Fruit fly (Drosophila melanogaster): ENCODE results near the gene CG10184.

CG10184 gene

dm6 chr3R:23598934-23599333 lies 6.4 kb downstream of the CG10184 start, which contains the start of gene CG10183:
TSS of gene CG10183 (minus strand) at chr3R:23599034.
- TF ChIP-seq CG3032 (tag; optimal IDR thresholded peaks at IDR 0.05) (no peak), Eip93F (GFP tag; optimal IDR thresholded peaks at IDR 0.05) (no peak), CG4318 (GFP tag; optimal IDR thresholded peaks at IDR 0.05) (no peak), CG11902 (GFP tag; optimal IDR thresholded peaks at IDR 0.05) (no peak), CG31627 (GFP tag; optimal IDR thresholded peaks at IDR 0.05) (no peak)

dm6 chr3R:23596173-23596572 lies 9.1 kb downstream of the CG10184 start, which contains the start of gene CG16723:
TSS of gene CG16723 (minus strand) at chr3R:23596273.
- TF ChIP-seq svp (GFP tag) = peak; percentile 22
- no peak for TF ChIP-seq CG3919 (GFP tag; optimal IDR thresholded peaks at IDR 0.05)

dm6 chr3R:23592669-23593068 lies 12.6 kb downstream of the CG10184 start, which contains the start of gene CG33337:
TSS of gene CG33337 (minus strand) at chr3R:23592769.
- TF ChIP-seq Eip93F (GFP tag; optimal IDR thresholded peaks at IDR 0.05) (no peak), Hr4 (GFP tag; optimal IDR thresholded peaks at IDR 0.05) (no peak), fd85E (GFP tag; optimal IDR thresholded peaks at IDR 0.05) (no peak), Hr39 (GFP tag; optimal IDR thresholded peaks at IDR 0.05) (no peak), achi (GFP tag; optimal IDR thresholded peaks at IDR 0.05) (no peak), eg (GFP tag; IDR thresholded peaks at IDR 0.05) (no peak), CG3032 (tag; optimal IDR thresholded peaks at IDR 0.05) (no peak), OdsH (GFP tag; optimal IDR thresholded peaks at IDR 0.05) (no peak)

dm6 chr3R:23589719-23590118 lies 15.6 kb downstream of the CG10184 start, which contains the start of gene CG10182:
TSS of gene CG10182 (minus strand) at chr3R:23589819.
- TF ChIP-seq Eip75B (GFP tag; optimal IDR thresholded peaks at IDR 0.05) = no peak
- TF ChIP-seq eg (GFP tag; IDR thresholded peaks at IDR 0.05) = no peak
- TF ChIP-seq Hr4 (GFP tag; optimal IDR thresholded peaks at IDR 0.05) = no peak
- no peak for TF ChIP-seq Sox14 (GFP tag; optimal IDR thresholded peaks at IDR 0.05)
- TF ChIP-seq achi (GFP tag; optimal IDR thresholded peaks at IDR 0.05) = no peak

- TF ChIP-seq ss (GFP tag; optimal IDR thresholded peaks at IDR 0.05) = no peak
- TF ChIP-seq Eip93F (GFP tag; optimal IDR thresholded peaks at IDR 0.05) = no peak
- TF ChIP-seq Ets96B (tag; optimal IDR thresholded peaks at IDR 0.05) = no peak
- TF ChIP-seq CG16779 (tag; optimal IDR thresholded peaks at IDR 0.05) = no peak
- TF ChIP-seq achi (GFP tag; optimal IDR thresholded peaks at IDR 0.05) = no peak
These were observed 28.7 kb downstream of the CG10184 start for dm6 chr3R:23576618-23577017.

dm6 chr3R:23569195-23569594 lies 36.1 kb downstream of the CG10184 start:
- TF ChIP-seq CG11902 (GFP tag; optimal IDR thresholded peaks at IDR 0.05) (no peak), dac (GFP tag; optimal IDR thresholded peaks at IDR 0.05) (no peak)

- no peak for TF ChIP-seq CG6276 (GFP tag; optimal IDR thresholded peaks at IDR 0.05)
- no peak for TF ChIP-seq Ets21C (GFP tag; optimal IDR thresholded peaks at IDR 0.05)
- TF ChIP-seq Hr4 (GFP tag; optimal IDR thresholded peaks at IDR 0.05) = no peak
- TF ChIP-seq Sox14 (GFP tag; optimal IDR thresholded peaks at IDR 0.05) = no peak
- TF ChIP-seq Blimp-1 (GFP tag; optimal IDR thresholded peaks at IDR 0.05) = no peak
- TF ChIP-seq fkh (GFP tag; optimal IDR thresholded peaks at IDR 0.05) = no peak
- no peak for TF ChIP-seq CG34406 (GFP tag; optimal IDR thresholded peaks at IDR 0.05)
- no peak for TF ChIP-seq OdsH (GFP tag; optimal IDR thresholded peaks at IDR 0.05)
- no peak for TF ChIP-seq CG10669 (GFP tag; optimal IDR thresholded peaks at IDR 0.05)
- no peak for TF ChIP-seq Gug (GFP tag; IDR thresholded peaks at IDR 0.05)
- TF ChIP-seq svp (GFP tag) = no peak
- TF ChIP-seq CG6808 (GFP tag; optimal IDR thresholded peaks at IDR 0.05) = no peak
- no peak for TF ChIP-seq lz (GFP tag; optimal IDR thresholded peaks at IDR 0.05)
- no peak for TF ChIP-seq Eip78C (GFP tag)
These were observed 48.1 kb downstream of the CG10184 start, which contains the start of gene beat-IV for dm6 chr3R:23557244-23557643. TSS of gene beat-IV (plus strand) at chr3R:23557412.

Measured in whole organism, prepupa.